Worm (Caenorhabditis elegans) whole organism, L1 larva: ENCODE data around the gene kin-24.

ENCODE experiments used
- lin-13 ChIP-seq: fragments of 150-350 bp; optimal IDR thresholded peaks from 2 replicates; lab custom pipeline; 2014; ENCODE audit warnings: missing biosample characterization, missing genetic modification reagents, missing genetic modification characterization
- lin-15B ChIP-seq: fragments of 150-350 bp; sonication (generic microtip); optimal IDR thresholded peaks from 3 replicates; lab custom pipeline; 2014; ENCODE audit warnings: missing biosample characterization, missing genetic modification characterization
- nhr-28 ChIP-seq: fragments of 150-350 bp; optimal IDR thresholded peaks from 2 replicates; lab custom pipeline; 2014; ENCODE audit warnings: missing biosample characterization, missing genetic modification characterization
- rnt-1 ChIP-seq: sonication (generic microtip); optimal IDR thresholded peaks from 2 replicates; lab custom pipeline; 2016; ENCODE audit warnings: mild to moderate bottlenecking, missing genetic modification characterization, moderate library complexity, missing compliant biosample characterization

DNA sequence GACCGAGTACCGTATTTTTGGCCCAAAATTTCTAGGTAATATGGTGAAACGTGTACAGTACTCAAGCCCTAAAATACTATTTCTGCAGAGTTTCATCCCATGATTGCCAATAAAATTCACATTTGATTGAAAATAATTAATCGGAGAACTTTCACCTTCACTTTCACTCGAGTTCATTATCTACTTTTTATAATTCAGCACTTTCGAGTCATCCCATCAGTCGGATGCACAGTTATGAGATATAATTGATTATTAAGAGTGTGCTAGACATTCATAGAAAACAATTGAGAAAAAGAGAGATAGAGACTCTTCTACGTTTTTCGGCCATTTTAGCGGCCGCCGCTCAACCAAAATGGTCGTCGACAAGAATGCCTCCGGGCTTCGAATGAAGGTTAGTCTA lies 38.2 kb downstream of the kin-24 start, which contains the start of gene fat-3:
- TF ChIP-seq rnt-1 (tag; lab: Kevin White, UChicago) (no peak), nhr-28 (tag; lab: Kevin White, UChicago) (no peak), lin-15B (tag; lab: Kevin White, UChicago) (no peak), lin-13 (no peak)
